Worm (Caenorhabditis elegans): ENCODE data around the gene C30G7.4.

Gene C30G7.4

ce11 chrV:14971136-14971535, 24.2 kb upstream of the C30G7.4 start, which contains the start of gene nlp-59:
Gene nlp-59, plus strand, starts transcription at chrV:14971436.
- no peak for TF ChIP-seq klf-2 (GFP tag; conservative IDR thresholded peaks at IDR 0.05)
- no peak for TF ChIP-seq ztf-29 (GFP tag; IDR thresholded peaks at IDR 0.05)
- TF ChIP-seq T22C8.4 (GFP tag; IDR thresholded peaks at IDR 0.05): no peak
- TF ChIP-seq tab-1 (GFP tag; IDR thresholded peaks at IDR 0.05): no peak
- no peak for TF ChIP-seq flt-1 (GFP tag; IDR thresholded peaks at IDR 0.05)
- TF ChIP-seq ztf-23 (GFP tag; IDR thresholded peaks at IDR 0.05): no peak
- no peak for TF ChIP-seq med-1 (GFP tag; optimal IDR thresholded peaks at IDR 0.05; ENCODE audit: insufficient read depth)
- no peak for TF ChIP-seq cog-1 (tag; optimal IDR thresholded peaks at IDR 0.05)
- no peak for TF ChIP-seq ref-1 (GFP tag; conservative IDR thresholded peaks at IDR 0.05)

- no peak for TF ChIP-seq ztf-29 (GFP tag; IDR thresholded peaks at IDR 0.05)
- TF ChIP-seq T22C8.4 (GFP tag; IDR thresholded peaks at IDR 0.05): no peak
- no peak for TF ChIP-seq ref-1 (GFP tag; conservative IDR thresholded peaks at IDR 0.05)
- no peak for TF ChIP-seq klf-2 (GFP tag; conservative IDR thresholded peaks at IDR 0.05)
- no peak for TF ChIP-seq flt-1 (GFP tag; IDR thresholded peaks at IDR 0.05)
- TF ChIP-seq med-1 (GFP tag; optimal IDR thresholded peaks at IDR 0.05; ENCODE audit: insufficient read depth): no peak
These were observed 8.8 kb upstream of the C30G7.4 start, which contains the start of gene F02D8.9 for ce11 chrV:14955676-14956075. Gene F02D8.9, minus strand, starts transcription at chrV:14955776.

ce11 chrV:14954633-14955032, 7.7 kb upstream of the C30G7.4 start, which contains the start of gene C30G7.5:
Gene C30G7.5, minus strand, starts transcription at chrV:14954733.
- TF ChIP-seq tab-1 (GFP tag; IDR thresholded peaks at IDR 0.05) (no peak), flt-1 (GFP tag; IDR thresholded peaks at IDR 0.05) (no peak), med-1 (GFP tag; optimal IDR thresholded peaks at IDR 0.05; ENCODE audit: insufficient read depth) (no peak), ztf-29 (GFP tag; IDR thresholded peaks at IDR 0.05) (no peak), klf-2 (GFP tag; conservative IDR thresholded peaks at IDR 0.05) (no peak), ztf-23 (GFP tag; IDR thresholded peaks at IDR 0.05) (no peak), cog-1 (tag; optimal IDR thresholded peaks at IDR 0.05) (no peak)

DNA sequence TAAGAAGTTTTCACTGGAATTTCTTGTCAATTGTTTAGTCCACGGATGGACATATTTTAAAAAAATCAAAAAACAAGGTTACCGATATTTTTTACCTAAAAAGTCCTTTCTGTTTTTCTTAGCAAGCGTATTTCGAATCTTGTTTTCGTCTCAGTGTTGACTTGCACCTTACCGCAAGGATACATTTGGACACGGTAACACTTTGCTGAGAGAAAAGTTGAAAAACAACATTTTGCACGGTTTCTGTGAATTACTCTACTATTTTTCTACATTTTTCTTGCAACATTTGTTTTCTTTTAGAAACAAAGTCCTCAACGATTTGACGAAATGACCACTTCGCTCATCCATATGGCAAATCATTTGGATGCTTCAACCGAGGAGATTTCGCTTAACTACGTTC, 2.6 kb upstream of the C30G7.4 start, which contains the start of gene hil-1:
Gene hil-1 (plus strand): TSS at position 301 of the 400 bp plus-strand sequence.
- TF ChIP-seq T22C8.4 (GFP tag; IDR thresholded peaks at IDR 0.05) (no peak), flt-1 (GFP tag; IDR thresholded peaks at IDR 0.05) (no peak)

DNA sequence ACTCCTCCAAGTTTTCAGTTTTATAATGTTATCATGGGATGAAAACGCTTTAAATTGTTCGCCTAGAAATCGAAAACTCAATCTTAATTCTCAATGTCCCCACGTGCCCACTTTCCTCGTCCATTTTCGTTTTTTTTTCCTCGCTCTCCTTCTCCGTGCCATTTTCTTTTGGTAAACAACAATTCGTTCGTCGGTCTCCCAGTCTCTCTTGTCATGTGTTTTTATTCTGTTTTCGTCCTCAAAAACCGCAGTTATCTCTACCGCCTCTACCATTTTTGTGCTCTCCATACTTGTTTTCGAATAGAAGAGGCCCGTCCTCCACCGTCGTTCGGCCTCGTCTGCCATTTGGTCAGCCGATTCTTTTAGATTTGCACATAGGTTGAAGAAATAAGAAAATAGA, 1.6 kb upstream of the C30G7.4 start:
- no peak for TF ChIP-seq ref-1 (GFP tag; conservative IDR thresholded peaks at IDR 0.05)
- TF ChIP-seq flt-1 (GFP tag; IDR thresholded peaks at IDR 0.05): no peak
- no peak for TF ChIP-seq tab-1 (GFP tag; IDR thresholded peaks at IDR 0.05)
- no peak for TF ChIP-seq ztf-29 (GFP tag; IDR thresholded peaks at IDR 0.05)

- TF ChIP-seq flt-1 (GFP tag; IDR thresholded peaks at IDR 0.05) (no peak), klf-2 (GFP tag; conservative IDR thresholded peaks at IDR 0.05) (no peak), ztf-29 (GFP tag; IDR thresholded peaks at IDR 0.05) (no peak), T22C8.4 (GFP tag; IDR thresholded peaks at IDR 0.05) (no peak)
These were observed 1.2 kb downstream of the C30G7.4 start, which contains the start of gene C30G7.3 for ce11 chrV:14945697-14946096. Gene C30G7.3, minus strand, starts transcription at chrV:14945704.

- TF ChIP-seq T22C8.4 (GFP tag; IDR thresholded peaks at IDR 0.05) (peak; percentile 78), cog-1 (tag; optimal IDR thresholded peaks at IDR 0.05) (no peak), tab-1 (GFP tag; IDR thresholded peaks at IDR 0.05) (no peak), med-1 (GFP tag; optimal IDR thresholded peaks at IDR 0.05; ENCODE audit: insufficient read depth) (no peak)
These were observed 1.8 kb downstream of the C30G7.4 start for ce11 chrV:14945124-14945523.

DNA sequence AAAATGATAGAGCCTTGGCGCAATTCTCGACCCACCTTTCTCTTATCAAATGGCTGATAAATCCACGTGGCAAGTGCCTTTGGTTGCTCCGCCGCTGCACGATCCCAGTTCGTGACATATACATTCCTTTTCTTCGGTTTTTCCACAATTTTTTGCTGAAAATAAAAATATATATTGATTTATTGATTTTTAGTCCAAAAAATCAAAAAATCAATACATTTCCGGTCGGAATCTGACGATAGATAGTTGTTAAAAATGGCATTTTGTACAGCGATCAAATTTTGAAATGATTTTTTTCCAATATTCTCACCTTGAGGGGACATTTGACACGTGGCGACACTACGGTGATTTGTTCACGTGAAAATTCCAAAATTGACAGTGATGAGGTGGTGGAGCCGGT, 3.1 kb downstream of the C30G7.4 start:
- TF ChIP-seq cog-1 (tag; optimal IDR thresholded peaks at IDR 0.05) (no peak), klf-2 (GFP tag; conservative IDR thresholded peaks at IDR 0.05) (no peak), flt-1 (GFP tag; IDR thresholded peaks at IDR 0.05) (no peak), tab-1 (GFP tag; IDR thresholded peaks at IDR 0.05) (no peak), ztf-23 (GFP tag; IDR thresholded peaks at IDR 0.05) (no peak), T22C8.4 (GFP tag; IDR thresholded peaks at IDR 0.05) (no peak), ztf-29 (GFP tag; IDR thresholded peaks at IDR 0.05) (no peak), med-1 (GFP tag; optimal IDR thresholded peaks at IDR 0.05; ENCODE audit: insufficient read depth) (no peak), ref-1 (GFP tag; conservative IDR thresholded peaks at IDR 0.05) (no peak)

ce11 chrV:14942898-14943297, 4.0 kb downstream of the C30G7.4 start:
- no peak for TF ChIP-seq ztf-29 (GFP tag; IDR thresholded peaks at IDR 0.05)
- no peak for TF ChIP-seq klf-2 (GFP tag; conservative IDR thresholded peaks at IDR 0.05)
- TF ChIP-seq tab-1 (GFP tag; IDR thresholded peaks at IDR 0.05): no peak
- TF ChIP-seq flt-1 (GFP tag; IDR thresholded peaks at IDR 0.05): no peak

DNA sequence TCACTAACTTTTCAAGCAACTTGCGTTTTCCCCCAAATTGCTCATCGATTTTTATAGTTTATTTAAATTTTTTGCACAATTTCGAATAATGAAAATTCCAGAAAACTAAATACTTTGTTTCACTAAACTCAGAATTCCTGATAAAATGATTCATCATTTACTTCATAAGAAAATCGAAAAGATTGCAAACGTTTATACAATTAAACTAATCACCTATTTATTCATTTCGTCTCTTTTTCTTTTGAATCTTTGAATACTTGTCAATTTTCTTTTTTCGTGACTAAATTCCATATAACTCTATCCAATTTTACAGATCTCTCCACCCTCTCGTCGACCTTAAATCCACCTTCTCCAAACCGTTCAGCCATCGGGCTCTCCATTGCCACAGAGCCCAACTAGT, 10.3 kb downstream of the C30G7.4 start, which contains the start of gene C30G7.2:
Gene C30G7.2 (plus strand): TSS at position 301 of the 400 bp plus-strand sequence.
- no peak for TF ChIP-seq ref-1 (GFP tag; conservative IDR thresholded peaks at IDR 0.05)
- no peak for TF ChIP-seq cog-1 (tag; optimal IDR thresholded peaks at IDR 0.05)
- no peak for TF ChIP-seq ztf-23 (GFP tag; IDR thresholded peaks at IDR 0.05)
- TF ChIP-seq ztf-29 (GFP tag; IDR thresholded peaks at IDR 0.05): no peak
- TF ChIP-seq klf-2 (GFP tag; conservative IDR thresholded peaks at IDR 0.05): no peak
- no peak for TF ChIP-seq med-1 (GFP tag; optimal IDR thresholded peaks at IDR 0.05; ENCODE audit: insufficient read depth)
- TF ChIP-seq flt-1 (GFP tag; IDR thresholded peaks at IDR 0.05): no peak
- TF ChIP-seq tab-1 (GFP tag; IDR thresholded peaks at IDR 0.05): no peak

All from whole organism, midembryonic.